Worm (Caenorhabditis elegans) whole organism, young adult: ENCODE measurements around the gene fkh-6.

ENCODE experiments used
- efl-1 ChIP-seq: fragments of 150-350 bp; optimal IDR thresholded peaks from 2 replicates; lab custom pipeline; 2014; ENCODE audit warnings: missing biosample characterization, missing genetic modification reagents, missing genetic modification characterization
- hlh-12 ChIP-seq: sonication (generic microtip); optimal IDR thresholded peaks from 2 replicates; lab custom pipeline; 2016; ENCODE audit warnings: missing genetic modification characterization, missing compliant biosample characterization
- nhr-90 ChIP-seq: sonication (generic microtip); optimal IDR thresholded peaks from 2 replicates; lab custom pipeline; 2016; ENCODE audit warnings: missing genotype, mild to moderate bottlenecking, missing genetic modification characterization, missing compliant biosample characterization
- pha-4 ChIP-seq: fragments of 150-350 bp; sonication (generic microtip); optimal IDR thresholded peaks from 2 replicates; lab custom pipeline; 2014; ENCODE audit warnings: missing biosample characterization, missing genetic modification reagents, missing genetic modification characterization
- unc-62 ChIP-seq: fragments of 150-350 bp; optimal IDR thresholded peaks from 2 replicates; lab custom pipeline; 2014; ENCODE audit warnings: missing biosample characterization, missing genetic modification reagents, missing genetic modification characterization

DNA sequence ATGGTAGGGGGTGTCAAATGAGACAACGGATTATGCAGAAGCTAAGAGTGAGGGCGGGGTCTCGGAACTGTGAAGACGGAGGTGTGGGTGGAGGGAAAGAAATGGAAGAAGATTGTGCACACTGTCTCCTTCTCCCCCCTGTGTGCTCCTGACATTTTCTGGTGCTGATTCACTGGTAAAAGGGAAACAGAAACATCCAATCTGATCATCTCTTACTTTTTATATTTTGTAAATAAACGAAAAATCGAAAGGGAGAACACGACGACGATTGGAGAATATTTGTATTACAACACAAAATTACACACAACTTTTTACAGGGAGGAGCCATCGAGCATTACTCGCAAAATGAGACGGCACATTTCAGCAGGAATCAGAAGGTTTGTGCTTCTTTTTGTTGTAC, at the start of gene fkh-6:
- TF ChIP-seq hlh-12 (tag; lab: Kevin White, UChicago): no peak
- no peak for TF ChIP-seq pha-4
- no peak for TF ChIP-seq unc-62 (GFP tag; lab: Kevin White, UChicago)
- TF ChIP-seq nhr-90 (tag; lab: Kevin White, UChicago): no peak
- no peak for TF ChIP-seq efl-1 (GFP tag; lab: Kevin White, UChicago)
